Worm (Caenorhabditis elegans): ENCODE results near the gene T06A10.2.

DNA sequence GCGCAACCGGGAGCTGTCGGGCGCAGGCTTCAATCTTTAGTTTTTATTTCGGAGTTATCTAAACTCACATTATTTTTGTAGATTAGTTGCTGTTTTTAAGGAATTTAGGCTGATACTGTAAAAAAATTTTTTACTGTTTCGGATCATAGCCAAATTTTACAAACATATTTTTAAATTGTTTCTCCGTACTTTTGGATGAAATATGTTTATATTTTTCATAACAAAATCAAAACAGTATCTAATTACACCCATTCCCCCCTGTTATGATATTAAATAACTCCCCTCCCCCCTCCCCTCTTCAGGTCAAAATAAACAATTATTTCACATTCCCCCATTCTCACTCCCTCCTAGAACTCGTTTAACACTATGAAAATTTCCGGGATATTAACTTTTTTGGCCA, 20.4 kb downstream of the T06A10.2 start, which contains the start of gene Y116A8C.3:
- TF ChIP-seq pha-4 (tag; optimal IDR thresholded peaks at IDR 0.05) (no peak), nhr-237 (tag; optimal IDR thresholded peaks at IDR 0.05) (no peak), nhr-12 (tag; optimal IDR thresholded peaks at IDR 0.05) (no peak), lsy-2 (tag; optimal IDR thresholded peaks at IDR 0.05) (no peak), tbx-8 (GFP tag; optimal IDR thresholded peaks at IDR 0.05) (no peak), lin-32 (GFP tag; optimal IDR thresholded peaks at IDR 0.05) (no peak)
